Worm (Caenorhabditis elegans) whole organism, L3 larva: ENCODE results near the gene R09H10.5.

ENCODE experiments used
- ceh-16 ChIP-seq: sonication (generic microtip); optimal IDR thresholded peaks from 2 replicates; lab custom pipeline; 2017; ENCODE audit warnings: missing biosample characterization, missing genetic modification characterization
- ceh-82 ChIP-seq: fragments of 150-350 bp; optimal IDR thresholded peaks from 2 replicates; lab custom pipeline; 2014; ENCODE audit warnings: missing biosample characterization, missing genetic modification characterization
- elt-2 ChIP-seq: sonication (generic microtip); optimal IDR thresholded peaks from 2 replicates; lab custom pipeline; 2016; ENCODE audit warnings: missing genetic modification reagents, mild to moderate bottlenecking, missing genetic modification characterization, missing compliant biosample characterization
- hmg-11 ChIP-seq: sonication (generic microtip); optimal IDR thresholded peaks from 2 replicates; lab custom pipeline; 2016; ENCODE audit warnings: missing genetic modification characterization, missing compliant biosample characterization
- lin-15B ChIP-seq: fragments of 150-350 bp; optimal IDR thresholded peaks from 2 replicates; lab custom pipeline; 2014; ENCODE audit warnings: missing biosample characterization, missing genetic modification characterization
- lsy-12 ChIP-seq: sonication (generic microtip); optimal IDR thresholded peaks from 2 replicates; lab custom pipeline; 2016; ENCODE audit warnings: mild to moderate bottlenecking, missing genetic modification characterization, missing compliant biosample characterization
- nfya-1 ChIP-seq: sonication (generic microtip); optimal IDR thresholded peaks from 2 replicates; lab custom pipeline; 2017; ENCODE audit warnings: missing genetic modification characterization, mild to moderate bottlenecking, missing compliant biosample characterization, antibody characterized with exemption, moderate library complexity; ENCODE audit not compliant: insufficient read depth
- nhr-12 ChIP-seq: fragments of 150-350 bp; optimal IDR thresholded peaks from 2 replicates; lab custom pipeline; 2014; ENCODE audit warnings: missing biosample characterization, missing genetic modification characterization
- nhr-25 ChIP-seq: sonication (generic microtip); optimal IDR thresholded peaks from 2 replicates; lab custom pipeline; 2017; ENCODE audit warnings: missing biosample characterization, missing genetic modification characterization
- nhr-43 ChIP-seq: sonication (generic microtip); optimal IDR thresholded peaks from 2 replicates; lab custom pipeline; 2016; ENCODE audit warnings: mild to moderate bottlenecking, missing genetic modification characterization, missing compliant biosample characterization; ENCODE audit not compliant: poor library complexity, severe bottlenecking
- pqm-1 ChIP-seq: fragments of 150-350 bp; optimal IDR thresholded peaks from 2 replicates; lab custom pipeline; 2017; ENCODE audit warnings: missing biosample characterization, missing genetic modification characterization, inconsistent platforms
- snpc-4 ChIP-seq: fragments of 150-350 bp; optimal IDR thresholded peaks from 2 replicates; lab custom pipeline; 2014; ENCODE audit warnings: missing biosample characterization, missing genetic modification characterization
- unc-39 ChIP-seq: sonication (generic microtip); optimal IDR thresholded peaks from 4 replicates; lab custom pipeline; 2017; ENCODE audit warnings: missing biosample characterization, missing genetic modification characterization
- ztf-4 ChIP-seq: fragments of 150-350 bp; optimal IDR thresholded peaks from 2 replicates; lab custom pipeline; 2014; ENCODE audit warnings: missing biosample characterization, missing genetic modification characterization

DNA sequence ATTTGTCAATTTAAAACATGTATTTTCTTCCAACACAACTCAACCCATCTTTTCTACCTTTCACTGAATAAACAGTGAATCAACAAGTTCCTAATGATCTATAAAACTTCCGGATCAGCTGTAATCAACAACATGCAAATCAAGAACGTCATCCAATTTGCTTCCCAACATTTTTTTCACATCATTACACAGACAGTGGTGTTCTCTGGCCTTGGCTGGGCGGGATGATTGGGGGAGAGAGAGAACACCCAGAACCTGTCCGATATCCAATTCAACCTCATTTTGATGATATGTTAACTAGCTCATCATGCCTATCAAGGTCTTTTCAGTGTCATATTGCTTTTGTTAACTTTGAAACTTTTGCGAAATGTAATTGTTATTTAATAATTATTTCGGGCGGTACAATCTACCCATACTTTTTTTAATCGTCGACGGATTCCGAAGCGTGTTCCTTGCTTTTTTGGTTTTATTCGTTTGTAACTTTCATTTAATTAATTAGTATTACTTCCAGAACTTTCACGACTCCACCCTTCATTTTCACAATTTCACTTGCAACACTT is 13.6 kb downstream of the R09H10.5 start, which contains the start of gene ptr-14:
- no peak for TF ChIP-seq unc-39 (tag; lab: Kevin White, UChicago)
- no peak for TF ChIP-seq hmg-11 (tag; lab: Kevin White, UChicago)
- TF ChIP-seq snpc-4 (tag; lab: Kevin White, UChicago), result no peak
- no peak for TF ChIP-seq lin-15B
- TF ChIP-seq elt-2 (tag; lab: Kevin White, UChicago), result no peak
- no peak for TF ChIP-seq ceh-82
- no peak for TF ChIP-seq ceh-16 (tag; lab: Kevin White, UChicago)
- no peak for TF ChIP-seq nfya-1
- no peak for TF ChIP-seq ztf-4 (tag; lab: Kevin White, UChicago)
- TF ChIP-seq nhr-12 (tag; lab: Kevin White, UChicago), result no peak
- TF ChIP-seq nhr-25, result peak; percentile 66
- no peak for TF ChIP-seq lsy-12 (tag; lab: Kevin White, UChicago)
- peak; percentile 53 for TF ChIP-seq nhr-43 (tag; lab: Kevin White, UChicago)
- TF ChIP-seq pqm-1 (tag; lab: Kevin White, UChicago), result no peak
